Worm (Caenorhabditis elegans) whole organism, L1 larva: ENCODE measurements around the gene tctn-1.

Experiments used
- C04F5.9 ChIP-seq: sonication (generic microtip); optimal IDR thresholded peaks from 2 replicates; lab custom pipeline; 2016; ENCODE audit warnings: missing genetic modification characterization, missing compliant biosample characterization
- C16A3.4 ChIP-seq: fragments of 150-350 bp; optimal IDR thresholded peaks from 2 replicates; lab custom pipeline; 2014; ENCODE audit warnings: missing biosample characterization, missing genetic modification characterization
- alr-1 ChIP-seq: fragments of 200-800 bp; sonication (Bioruptor generic); optimal IDR thresholded peaks from 2 replicates; lab custom pipeline; 2018; ENCODE audit warnings: borderline replicate concordance, mild to moderate bottlenecking, missing genetic modification characterization, missing compliant biosample characterization
- ceh-63 ChIP-seq: fragments of 200-800 bp; sonication (Bioruptor generic); optimal IDR thresholded peaks from 2 replicates; lab custom pipeline; 2018; ENCODE audit warnings: mild to moderate bottlenecking, missing genetic modification characterization, missing compliant biosample characterization
- ceh-8 ChIP-seq: fragments of 200-800 bp; sonication (Bioruptor generic); optimal IDR thresholded peaks from 2 replicates; lab custom pipeline; 2018; ENCODE audit warnings: mild to moderate bottlenecking, missing genetic modification characterization, moderate library complexity, missing compliant biosample characterization
- ceh-82 ChIP-seq, 3 experiments: fragments of 150-350 bp in 1 of 3; sonication (generic microtip) in 2 of 3; optimal IDR thresholded peaks; 2 replicates each; lab custom pipeline; 2014 to 2017; ENCODE audit warnings: missing biosample characterization in 3 of 3, missing genetic modification characterization in 3 of 3
- dpl-1 ChIP-seq, 3 experiments: fragments of 150-350 bp in 2 of 3; sonication (generic microtip) in 1 of 3; optimal IDR thresholded peaks; 2 replicates each; lab custom pipeline; 2014 to 2017; ENCODE audit warnings: missing biosample characterization in 3 of 3, missing genetic modification characterization in 3 of 3, missing genetic modification reagents in 3 of 3
- efl-1 ChIP-seq, 4 experiments: fragments of 150-350 bp; optimal IDR thresholded peaks in 3 of 4; peaks in 1 of 4; 1 replicate in 1 of 4; 2 replicates in 3 of 4; lab custom pipeline; 2014; ENCODE audit warnings: missing biosample characterization in 2 of 4, missing genetic modification characterization in 2 of 4, missing genetic modification reagents in 2 of 4
- elt-3 ChIP-seq, 6 experiments: fragments of 150-350 bp in 1 of 6; sonication (generic microtip); optimal IDR thresholded peaks; 2 replicates each; lab custom pipeline; 2017 to 2018; ENCODE audit warnings: missing biosample characterization in 6 of 6, missing genetic modification characterization in 6 of 6, inconsistent platforms in 1 of 6
- ets-5 ChIP-seq: fragments of 200-800 bp; sonication (Bioruptor generic); IDR thresholded peaks from 2 replicates; pipeline ENCODE4 v1.3.6; 2022; ENCODE audit warnings: missing genetic modification characterization, missing compliant biosample characterization
- fkh-10 ChIP-seq: sonication (generic microtip); optimal IDR thresholded peaks from 2 replicates; lab custom pipeline; 2017; ENCODE audit warnings: missing biosample characterization, missing genetic modification reagents, missing genetic modification characterization
- fkh-4 ChIP-seq: sonication (generic microtip); optimal IDR thresholded peaks from 2 replicates; lab custom pipeline; 2016; ENCODE audit warnings: missing compliant biosample characterization, missing genetic modification characterization, borderline replicate concordance
- fkh-8 ChIP-seq: sonication (generic microtip); optimal IDR thresholded peaks from 2 replicates; lab custom pipeline; 2016; ENCODE audit warnings: mild to moderate bottlenecking, missing genetic modification characterization, missing compliant biosample characterization
- hlh-4 ChIP-seq: sonication (generic microtip); optimal IDR thresholded peaks from 2 replicates; lab custom pipeline; 2016; ENCODE audit warnings: mild to moderate bottlenecking, missing genetic modification characterization, missing compliant biosample characterization
- irx-1 ChIP-seq: sonication (generic microtip); optimal IDR thresholded peaks from 2 replicates; lab custom pipeline; 2016; ENCODE audit warnings: missing genetic modification characterization, missing compliant biosample characterization
- jun-1 ChIP-seq: fragments of 150-350 bp; optimal IDR thresholded peaks from 2 replicates; lab custom pipeline; 2014; ENCODE audit warnings: missing biosample characterization, missing genetic modification reagents, missing genetic modification characterization
- lin-13 ChIP-seq: fragments of 150-350 bp; optimal IDR thresholded peaks from 2 replicates; lab custom pipeline; 2014; ENCODE audit warnings: missing biosample characterization, missing genetic modification reagents, missing genetic modification characterization
- lin-15B ChIP-seq: fragments of 150-350 bp; sonication (generic microtip); optimal IDR thresholded peaks from 3 replicates; lab custom pipeline; 2014; ENCODE audit warnings: missing biosample characterization, missing genetic modification characterization
- lin-35 ChIP-seq, 2 experiments: fragments of 150-350 bp; optimal IDR thresholded peaks; 2 replicates each; lab custom pipeline; 2014; ENCODE audit warnings: missing biosample characterization in 2 of 2, missing genetic modification characterization in 2 of 2, missing genetic modification reagents in 2 of 2
- lir-3 ChIP-seq: sonication (generic microtip); optimal IDR thresholded peaks from 2 replicates; lab custom pipeline; 2016; ENCODE audit warnings: mild to moderate bottlenecking, missing genetic modification characterization, moderate library complexity, missing compliant biosample characterization; ENCODE audit not compliant: poor library complexity
- lsy-2 ChIP-seq, 2 experiments: fragments of 150-350 bp; optimal IDR thresholded peaks; 2 replicates each; lab custom pipeline; 2014; ENCODE audit warnings: missing biosample characterization in 2 of 2, missing genetic modification characterization in 2 of 2
- nhr-11 ChIP-seq: fragments of 150-350 bp; optimal IDR thresholded peaks from 2 replicates; lab custom pipeline; 2014; ENCODE audit warnings: missing biosample characterization, missing genetic modification characterization
- nhr-28 ChIP-seq: fragments of 150-350 bp; optimal IDR thresholded peaks from 2 replicates; lab custom pipeline; 2014; ENCODE audit warnings: missing biosample characterization, missing genetic modification characterization
- nhr-47 ChIP-seq: sonication (generic microtip); optimal IDR thresholded peaks from 2 replicates; lab custom pipeline; 2016; ENCODE audit warnings: mild to moderate bottlenecking, missing genetic modification characterization, moderate library complexity, missing compliant biosample characterization
- nhr-77 ChIP-seq: fragments of 150-350 bp; optimal IDR thresholded peaks from 2 replicates; lab custom pipeline; 2014; ENCODE audit warnings: missing biosample characterization, missing genetic modification characterization
- nhr-85 ChIP-seq: sonication (generic microtip); peaks from one replicate; lab custom pipeline; 2016; ENCODE audit warnings: missing genetic modification characterization, inconsistent platforms, missing compliant biosample characterization
- rnt-1 ChIP-seq: sonication (generic microtip); optimal IDR thresholded peaks from 2 replicates; lab custom pipeline; 2016; ENCODE audit warnings: mild to moderate bottlenecking, missing genetic modification characterization, moderate library complexity, missing compliant biosample characterization
- snpc-4 ChIP-seq: fragments of 150-350 bp; optimal IDR thresholded peaks from 2 replicates; lab custom pipeline; 2014; ENCODE audit warnings: missing biosample characterization, missing genetic modification characterization
- snu-23 ChIP-seq: sonication (generic microtip); optimal IDR thresholded peaks from 2 replicates; lab custom pipeline; 2016; ENCODE audit warnings: missing genetic modification characterization, missing compliant biosample characterization
- sox-4 ChIP-seq: sonication (generic microtip); optimal IDR thresholded peaks from 2 replicates; lab custom pipeline; 2016; ENCODE audit warnings: missing genetic modification characterization, missing compliant biosample characterization
- sptf-1 ChIP-seq: fragments of 150-350 bp; optimal IDR thresholded peaks from 2 replicates; lab custom pipeline; 2014; ENCODE audit warnings: missing biosample characterization, missing genetic modification characterization
- sup-37 ChIP-seq: fragments of 200-800 bp; sonication (Bioruptor generic); optimal IDR thresholded peaks from 2 replicates; lab custom pipeline; 2018; ENCODE audit warnings: mild to moderate bottlenecking, missing genetic modification characterization, missing compliant biosample characterization
- tlp-1 ChIP-seq: fragments of 150-350 bp; optimal IDR thresholded peaks from 2 replicates; lab custom pipeline; 2014; ENCODE audit warnings: missing biosample characterization, missing genetic modification characterization
- unc-130 ChIP-seq: fragments of 150-350 bp; optimal IDR thresholded peaks from 2 replicates; lab custom pipeline; 2017; ENCODE audit warnings: missing biosample characterization, missing genetic modification characterization, inconsistent platforms
- unc-30 ChIP-seq: sonication (generic microtip); optimal IDR thresholded peaks from 2 replicates; lab custom pipeline; 2017; ENCODE audit warnings: missing biosample characterization, missing genetic modification characterization
- unc-98 ChIP-seq: fragments of 200-800 bp; sonication (Bioruptor generic); IDR thresholded peaks from 2 replicates; pipeline ENCODE4 v1.3.6; 2022; ENCODE audit warnings: missing genetic modification characterization, missing compliant biosample characterization
- xbp-1 ChIP-seq: sonication (generic microtip); optimal IDR thresholded peaks from 2 replicates; lab custom pipeline; 2016; ENCODE audit warnings: missing genetic modification characterization, missing compliant biosample characterization
- zag-1 ChIP-seq: fragments of 150-350 bp; optimal IDR thresholded peaks from 2 replicates; lab custom pipeline; 2014; ENCODE audit warnings: missing biosample characterization, missing genetic modification characterization
- zip-4 ChIP-seq: fragments of 200-800 bp; sonication (Bioruptor generic); optimal IDR thresholded peaks from 2 replicates; lab custom pipeline; 2018; ENCODE audit warnings: mild to moderate bottlenecking, missing genetic modification characterization, moderate library complexity, missing compliant biosample characterization

Gene tctn-1

DNA sequence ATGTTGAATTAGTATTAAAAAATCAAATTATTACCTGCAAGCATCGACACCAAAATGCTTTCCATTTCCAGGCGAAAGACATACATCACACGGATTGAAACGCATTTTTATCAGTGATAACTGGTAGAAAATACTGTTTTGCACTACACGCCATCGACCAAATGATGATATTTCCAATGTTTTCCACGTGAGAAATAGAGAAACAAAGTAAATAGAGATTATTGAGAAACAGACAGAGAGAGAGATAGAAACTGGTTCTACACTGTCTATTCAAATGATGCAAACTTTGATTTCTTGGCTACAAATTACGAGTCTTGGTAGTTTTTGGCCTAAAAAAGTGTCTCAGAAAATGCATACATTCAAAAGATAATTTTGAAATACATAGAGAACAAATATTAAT is 40.7 kb upstream of the tctn-1 start, which contains the start of gene nhr-104 (continued):
- TF ChIP-seq ceh-8 (GFP tag; lab: Kevin White, UChicago) = no peak
- no peak for TF ChIP-seq unc-130 (tag; lab: Kevin White, UChicago)

DNA sequence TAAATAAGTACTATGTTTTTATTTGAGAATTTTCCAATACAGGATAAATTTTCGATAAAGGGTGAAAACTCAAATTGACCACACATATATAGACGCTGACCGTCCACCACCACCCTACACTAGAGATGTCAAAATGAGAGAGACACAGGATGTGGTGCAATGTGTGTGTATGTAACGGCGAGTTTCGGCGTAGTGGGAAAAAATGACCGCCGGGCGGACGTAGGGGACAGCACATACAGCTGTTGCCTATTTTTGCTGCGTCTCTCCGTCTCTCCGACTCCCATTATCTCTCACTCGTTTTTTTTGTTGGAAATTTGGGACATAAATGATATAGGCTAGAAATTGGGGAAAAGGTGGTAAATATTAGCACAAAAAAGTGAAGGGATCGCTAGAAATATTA is 33.5 kb upstream of the tctn-1 start:
- TF ChIP-seq jun-1 (tag; lab: Kevin White, UChicago) = no peak
- TF ChIP-seq sptf-1 (tag; lab: Kevin White, UChicago) = no peak
- TF ChIP-seq efl-1 (optimal IDR thresholded peaks at IDR 0.05; lab: Kevin White, UChicago) = peak in 1 of 2 experiments; percentile 19
- TF ChIP-seq efl-1 (GFP tag; optimal IDR thresholded peaks at IDR 0.05 in 1 of 2; lab: Kevin White, UChicago) = no peak
- no peak for TF ChIP-seq nhr-47 (tag; lab: Kevin White, UChicago)
- TF ChIP-seq hlh-4 = no peak
- no peak for TF ChIP-seq fkh-10
- TF ChIP-seq zag-1 = no peak
- TF ChIP-seq snu-23 (GFP tag; lab: Kevin White, UChicago) = peak; percentile 28
- TF ChIP-seq lir-3 (tag; lab: Kevin White, UChicago) = no peak
- no peak for TF ChIP-seq snpc-4 (tag; lab: Kevin White, UChicago)
- no peak for TF ChIP-seq alr-1 (tag; lab: Kevin White, UChicago)
- no peak for TF ChIP-seq nhr-11 (tag; lab: Kevin White, UChicago)
- TF ChIP-seq fkh-4 (tag; lab: Kevin White, UChicago) = no peak
- TF ChIP-seq C04F5.9 = no peak
- TF ChIP-seq zip-4 (GFP tag; lab: Kevin White, UChicago) = no peak
- TF ChIP-seq unc-30 = no peak
- no peak for TF ChIP-seq lin-15B (tag; lab: Kevin White, UChicago)
- no peak for TF ChIP-seq C16A3.4 (tag; lab: Kevin White, UChicago)
- no peak for TF ChIP-seq dpl-1 (GFP tag; optimal IDR thresholded peaks at IDR 0.05; lab: Kevin White, UChicago)
- TF ChIP-seq nhr-77 (tag; lab: Kevin White, UChicago) = no peak
- TF ChIP-seq irx-1 (tag; lab: Kevin White, UChicago) = peak; percentile 20
- TF ChIP-seq nhr-28 (tag; lab: Kevin White, UChicago) = no peak
- peak in 1 of 2 experiments; percentile 26 for TF ChIP-seq lin-35 (GFP tag; optimal IDR thresholded peaks at IDR 0.05; lab: Kevin White, UChicago)
- no peak for TF ChIP-seq ceh-82 (tag; optimal IDR thresholded peaks at IDR 0.05; lab: Kevin White, UChicago)
- TF ChIP-seq unc-98 = no peak
- no peak for TF ChIP-seq sox-4 (tag; lab: Kevin White, UChicago)
- no peak for TF ChIP-seq lin-13 (GFP tag; lab: Kevin White, UChicago)
- TF ChIP-seq tlp-1 (tag; lab: Kevin White, UChicago) = no peak
- peak in 1 of 2 experiments; percentile 29 for TF ChIP-seq lsy-2 (tag; optimal IDR thresholded peaks at IDR 0.05; lab: Kevin White, UChicago)
- no peak for TF ChIP-seq elt-3 (tag; optimal IDR thresholded peaks at IDR 0.05; lab: Kevin White, UChicago)

DNA sequence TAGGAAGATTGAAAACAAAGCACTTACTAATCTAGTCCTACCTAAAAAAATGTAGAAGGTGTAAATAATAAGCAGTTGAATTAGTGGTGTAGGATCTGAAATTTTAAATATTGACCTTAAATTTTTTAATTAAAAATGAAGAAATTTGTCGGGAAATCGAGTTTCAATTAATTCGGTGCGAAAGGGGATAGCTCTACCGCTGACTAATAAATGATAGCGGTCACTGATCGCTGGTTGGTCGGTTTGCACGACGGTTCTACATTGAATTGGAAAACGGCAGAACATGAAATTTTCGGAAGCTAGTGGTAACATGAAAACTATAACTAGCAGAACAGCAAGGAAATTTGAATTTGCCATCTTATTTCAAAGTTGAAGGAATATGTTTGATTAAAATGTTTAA is 32.5 kb upstream of the tctn-1 start, which contains the start of gene set-15:
Gene set-15 (minus strand): TSS at position 101 of the 400 bp plus-strand sequence.
- no peak for TF ChIP-seq sox-4 (tag; lab: Kevin White, UChicago)
- no peak for TF ChIP-seq nhr-28 (tag; lab: Kevin White, UChicago)
- TF ChIP-seq irx-1 (tag; lab: Kevin White, UChicago) = no peak
- TF ChIP-seq nhr-85 (tag; lab: Kevin White, UChicago) = no peak
- TF ChIP-seq C04F5.9 = no peak
- TF ChIP-seq jun-1 (tag; lab: Kevin White, UChicago) = no peak
- TF ChIP-seq zip-4 (GFP tag; lab: Kevin White, UChicago) = no peak
- TF ChIP-seq fkh-8 (tag; lab: Kevin White, UChicago) = no peak

DNA sequence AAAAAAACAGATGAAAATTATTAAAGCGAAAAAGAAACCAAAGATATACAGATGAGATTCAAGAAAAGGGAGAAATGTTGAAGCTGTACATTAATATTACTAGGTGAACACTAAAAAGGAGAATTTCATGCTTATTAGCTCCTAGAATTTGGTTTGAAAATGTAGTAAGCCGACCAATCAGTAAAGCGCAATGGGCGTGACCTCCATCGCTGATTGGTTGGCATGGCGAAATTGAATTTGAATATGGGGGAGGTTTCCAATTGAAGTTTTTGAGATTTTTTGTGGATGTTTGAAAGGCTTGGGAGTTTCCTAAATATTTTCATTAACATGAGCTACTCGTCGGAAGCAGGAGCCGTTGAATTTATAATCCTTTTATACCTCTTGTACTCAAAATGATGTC is 28.9 kb upstream of the tctn-1 start:
- no peak for TF ChIP-seq ceh-63 (GFP tag; lab: Kevin White, UChicago)
- TF ChIP-seq ets-5 (GFP tag; lab: Robert Waterston, UW) = no peak
- peak; percentile 6 for TF ChIP-seq xbp-1
- no peak for TF ChIP-seq irx-1 (tag; lab: Kevin White, UChicago)
- TF ChIP-seq unc-30 = no peak
- no peak for TF ChIP-seq rnt-1 (tag; lab: Kevin White, UChicago)
- TF ChIP-seq sup-37 (GFP tag; lab: Kevin White, UChicago) = no peak
- TF ChIP-seq sptf-1 (tag; lab: Kevin White, UChicago) = no peak
